Worm (Caenorhabditis elegans) whole organism, L4/young adult: ENCODE results near the gene sec-16A.1.

Experiments
- W03F9.2 ChIP-seq: fragments of 150-350 bp; optimal IDR thresholded peaks from 2 replicates; lab custom pipeline; 2014; ENCODE audit warnings: missing biosample characterization, missing genetic modification characterization
- dao-5 ChIP-seq: sonication (generic microtip); optimal IDR thresholded peaks from 2 replicates; lab custom pipeline; 2016; ENCODE audit warnings: missing genotype, missing genetic modification characterization, moderate library complexity, missing compliant biosample characterization
- him-1 ChIP-seq: sonication (generic microtip); optimal IDR thresholded peaks from 2 replicates; lab custom pipeline; 2016; ENCODE audit warnings: missing genotype, missing genetic modification reagents, missing genetic modification characterization, missing compliant biosample characterization

The sec-16A.1 gene

DNA sequence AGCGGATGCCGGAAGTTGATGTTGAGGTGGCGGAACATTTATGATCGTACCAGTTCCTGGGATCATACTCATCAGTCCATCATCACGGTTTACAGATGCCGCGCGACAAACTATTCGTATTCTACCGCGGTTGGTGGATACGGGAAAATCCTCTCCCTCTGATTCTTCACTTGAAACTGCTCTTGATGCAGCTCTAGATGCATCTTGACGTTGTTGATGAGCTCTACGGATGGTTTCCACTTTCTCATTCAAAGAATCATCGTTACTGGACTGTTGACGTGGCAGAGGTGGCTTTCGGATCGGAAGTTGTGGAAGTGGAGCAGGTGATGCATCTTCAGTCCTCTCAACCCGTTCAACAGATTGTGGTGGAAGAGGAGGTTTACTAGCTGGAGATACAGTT is 23.5 kb downstream of the sec-16A.1 start:
- TF ChIP-seq dao-5 (tag; lab: Kevin White, UChicago) (no peak), W03F9.2 (no peak), him-1 (no peak)

DNA sequence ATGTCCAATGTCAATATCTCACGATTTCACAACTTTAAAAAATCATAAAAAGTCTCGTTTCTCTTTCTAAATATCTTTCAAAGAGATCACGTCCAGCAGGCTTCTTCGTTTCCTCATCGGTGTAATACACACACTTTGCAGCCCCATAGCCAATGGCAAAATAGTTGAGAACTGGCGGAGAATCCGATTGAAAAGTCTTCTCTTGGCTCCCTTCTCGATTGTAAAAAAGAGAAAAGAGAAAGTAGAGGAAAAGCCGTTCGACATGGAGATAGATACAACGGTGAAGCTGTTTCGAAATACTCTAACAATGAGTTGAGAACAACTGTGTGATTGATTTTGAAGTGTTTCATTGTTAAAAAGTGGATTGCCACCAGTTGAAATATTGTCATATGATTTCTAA is 26.1 kb downstream of the sec-16A.1 start:
- no peak for TF ChIP-seq him-1
- TF ChIP-seq W03F9.2 = no peak
- no peak for TF ChIP-seq dao-5 (tag; lab: Kevin White, UChicago)

DNA sequence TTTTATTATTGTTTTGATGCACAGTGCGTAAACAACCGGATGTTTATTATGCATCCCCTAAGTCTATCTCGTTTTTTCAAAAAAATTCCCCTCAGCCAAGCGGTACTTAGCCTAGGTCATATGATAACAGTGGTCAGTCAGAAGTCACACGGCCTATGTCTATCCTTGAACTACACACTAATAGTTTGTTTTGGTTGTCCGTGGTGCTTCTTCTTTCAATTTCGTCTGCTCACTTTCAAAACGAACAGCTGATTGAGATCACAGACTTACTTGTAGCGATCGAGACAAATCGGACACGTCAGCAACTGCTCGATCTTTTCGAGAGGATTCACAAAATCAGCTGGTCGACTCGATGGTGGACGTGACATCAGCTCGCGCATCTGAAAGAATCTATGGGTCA is 27.3 kb downstream of the sec-16A.1 start:
- TF ChIP-seq W03F9.2 (no peak), dao-5 (tag; lab: Kevin White, UChicago) (no peak), him-1 (no peak)

DNA sequence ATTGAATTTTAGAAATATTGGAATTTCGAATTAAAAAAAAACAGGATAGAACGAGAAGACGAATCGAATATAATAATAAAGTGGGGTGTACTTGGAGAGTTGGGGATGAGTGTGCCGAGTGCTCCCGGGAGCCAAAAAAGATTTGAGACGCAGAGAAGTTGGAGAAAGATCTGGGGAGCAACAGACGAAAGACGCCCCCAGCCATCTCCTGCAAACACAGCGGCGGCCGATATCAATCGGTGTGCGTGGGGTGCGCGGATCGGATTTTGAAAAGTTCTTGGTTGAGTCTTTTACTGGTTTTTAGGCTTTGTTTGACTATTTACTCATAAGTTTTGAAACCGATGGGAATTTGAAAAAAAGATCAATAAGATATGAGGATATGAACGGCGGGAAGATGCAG is 28.2 kb downstream of the sec-16A.1 start, which contains the start of gene nhl-1:
Gene nhl-1 (minus strand): TSS at position 101 of the 400 bp plus-strand sequence.
- TF ChIP-seq him-1 = no peak
- no peak for TF ChIP-seq dao-5 (tag; lab: Kevin White, UChicago)
- TF ChIP-seq W03F9.2 = no peak

DNA sequence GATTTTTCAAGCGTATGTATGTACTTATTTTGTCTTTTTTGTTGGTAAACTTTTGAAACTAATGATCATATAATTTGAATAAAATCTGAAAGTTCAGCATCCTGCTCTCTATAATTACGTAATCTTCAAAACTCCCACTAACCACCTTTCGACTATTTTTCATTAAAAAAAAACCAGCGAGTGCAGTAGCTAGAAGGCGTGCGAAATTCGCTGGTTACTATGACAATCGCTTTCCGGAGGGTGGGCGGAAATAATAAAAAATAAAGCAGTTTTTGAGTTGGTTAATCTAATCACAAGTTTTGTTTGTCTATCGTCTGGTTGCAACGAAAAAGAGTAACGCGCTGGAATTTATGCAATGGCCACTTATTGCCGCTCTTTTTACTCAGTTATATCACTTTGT is 29.1 kb downstream of the sec-16A.1 start, which contains the start of gene irld-34:
Gene irld-34 (plus strand): TSS at position 301 of the 400 bp plus-strand sequence.
- TF ChIP-seq him-1 (no peak), dao-5 (tag; lab: Kevin White, UChicago) (no peak), W03F9.2 (no peak)

DNA sequence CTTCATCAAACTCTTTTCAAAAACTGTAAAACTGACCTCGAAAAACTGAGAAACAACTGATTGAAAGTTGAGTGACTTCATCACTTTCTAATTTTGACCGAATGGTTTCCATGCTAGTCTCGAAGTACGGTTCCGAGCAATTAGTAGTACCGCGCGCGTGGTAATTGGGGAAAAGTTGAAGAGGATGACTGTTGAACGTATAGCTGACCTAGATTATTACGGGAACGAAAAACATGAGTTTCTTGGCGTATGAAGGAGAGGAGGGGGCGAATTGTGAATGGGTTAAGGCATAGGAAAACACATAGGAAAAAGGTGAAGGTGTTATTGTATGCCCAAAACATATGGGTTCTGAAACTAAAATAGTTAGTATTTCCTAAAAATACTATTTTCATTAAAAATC is 35.9 kb downstream of the sec-16A.1 start, which contains the start of gene ptr-9:
Gene ptr-9 (minus strand): TSS at position 101 of the 400 bp plus-strand sequence.
- no peak for TF ChIP-seq him-1
- TF ChIP-seq dao-5 (tag; lab: Kevin White, UChicago) = no peak
- TF ChIP-seq W03F9.2 = no peak

DNA sequence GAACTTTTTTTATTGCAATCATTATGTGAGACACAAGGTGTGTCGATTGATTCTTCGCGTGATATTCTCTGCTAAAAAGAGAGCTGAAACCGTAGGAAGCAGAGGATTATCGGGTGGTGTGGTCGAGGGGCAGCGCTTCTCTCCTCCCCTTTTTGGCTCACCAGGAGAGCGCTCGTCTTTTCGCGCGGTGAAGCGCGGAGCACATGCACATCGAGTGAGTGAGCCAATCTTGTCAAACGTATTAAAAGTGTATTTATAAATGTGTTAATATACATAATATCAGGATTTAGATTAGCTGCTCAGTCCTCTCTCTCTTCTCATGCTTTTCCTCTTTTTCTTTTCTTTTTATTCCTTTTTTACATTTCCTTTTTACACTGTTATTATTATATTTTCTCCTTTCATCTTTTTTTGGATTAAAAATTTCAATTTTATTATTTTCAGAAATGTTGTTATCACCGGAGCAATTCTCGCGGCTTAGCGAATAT is 37.0 kb downstream of the sec-16A.1 start, which contains the start of gene dgk-3:
Gene dgk-3 (plus strand): TSS at position 435 of the 485 bp plus-strand sequence.
- no peak for TF ChIP-seq him-1

DNA sequence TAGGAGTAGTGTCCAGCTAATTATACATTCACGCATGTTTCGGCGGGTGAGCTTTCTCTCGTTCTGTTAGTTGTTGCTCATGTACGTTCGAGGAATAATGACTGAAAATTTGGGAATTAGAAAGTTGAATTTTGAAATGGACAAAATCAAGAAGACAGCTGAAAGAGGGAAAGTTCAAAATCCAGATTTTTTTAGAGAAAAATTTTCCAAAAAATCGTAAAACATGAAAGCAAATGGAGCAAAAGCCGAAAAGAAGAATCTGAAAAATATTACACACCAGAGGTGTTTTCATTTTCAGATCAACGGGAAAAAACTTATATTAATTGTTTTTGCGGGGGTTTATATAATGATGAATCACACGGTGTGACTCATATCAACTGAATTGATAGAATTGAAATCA is 47.1 kb downstream of the sec-16A.1 start, which contains the start of gene ina-1:
Gene ina-1 (minus strand): TSS at position 101 of the 400 bp plus-strand sequence.
- TF ChIP-seq him-1 (no peak), dao-5 (tag; lab: Kevin White, UChicago) (no peak), W03F9.2 (no peak)

DNA sequence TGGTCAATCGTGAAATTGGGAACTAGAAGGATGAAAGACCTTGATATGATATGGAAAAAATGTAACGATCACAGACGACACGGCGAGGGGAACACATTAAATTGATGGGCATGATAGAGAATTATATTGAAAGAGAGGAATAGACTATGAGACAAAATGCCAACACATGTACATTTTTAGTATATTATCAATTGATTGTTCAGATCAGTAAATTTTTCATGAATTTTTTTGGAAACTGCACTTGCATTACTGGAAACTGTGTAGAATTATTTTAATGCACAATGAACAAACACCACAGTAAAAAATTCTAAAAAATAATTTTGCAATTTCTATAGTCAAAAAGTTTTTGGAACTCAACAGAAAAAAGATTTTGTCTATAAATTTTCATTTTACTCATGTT is 47.6 kb downstream of the sec-16A.1 start:
- no peak for TF ChIP-seq W03F9.2
- TF ChIP-seq him-1 = no peak
- no peak for TF ChIP-seq dao-5 (tag; lab: Kevin White, UChicago)

DNA sequence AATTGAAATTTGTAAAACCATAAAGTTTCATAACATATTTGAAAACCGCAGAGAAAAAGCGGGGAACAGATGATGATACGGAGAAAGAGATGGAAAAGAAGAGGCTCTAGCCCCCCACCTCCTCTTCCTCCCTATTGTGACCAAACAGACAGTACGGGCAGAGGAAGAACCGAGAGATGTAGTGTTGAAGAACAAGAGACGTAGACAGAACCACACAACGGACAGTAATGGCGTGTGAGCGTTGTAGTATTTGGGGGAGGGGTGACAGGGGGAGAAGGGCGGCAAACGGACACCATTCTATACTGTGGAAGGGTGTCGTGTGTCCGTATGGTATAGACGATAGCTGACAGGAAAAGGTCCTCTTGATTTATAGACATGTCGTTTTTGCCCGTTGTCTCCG is 50.4 kb downstream of the sec-16A.1 start:
- TF ChIP-seq dao-5 (tag; lab: Kevin White, UChicago) = no peak
- TF ChIP-seq him-1 = no peak
- TF ChIP-seq W03F9.2 = no peak

DNA sequence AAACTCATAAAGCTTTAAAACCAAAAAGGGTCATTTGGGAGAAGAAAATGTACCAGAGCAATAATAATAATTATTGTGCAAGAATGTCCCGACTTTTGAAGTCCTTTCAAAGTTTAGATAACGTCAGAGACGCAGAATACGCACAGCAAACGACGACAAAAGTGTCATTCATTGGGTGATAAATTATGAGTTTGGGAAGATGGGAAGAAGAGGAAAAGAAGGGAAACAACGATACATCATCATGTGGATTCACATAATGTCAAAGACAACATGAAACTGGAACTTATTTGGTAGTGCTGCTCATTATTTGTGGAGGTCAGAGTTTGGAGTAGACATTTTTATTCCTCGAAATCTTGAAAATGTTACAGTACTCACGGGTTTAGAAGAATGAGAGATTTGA is 52.2 kb downstream of the sec-16A.1 start:
- no peak for TF ChIP-seq W03F9.2
- no peak for TF ChIP-seq dao-5 (tag; lab: Kevin White, UChicago)
- TF ChIP-seq him-1 = no peak
